Fruit fly (Drosophila melanogaster): Measurements from ENCODE around the gene ckd.

Gene ckd

DNA sequence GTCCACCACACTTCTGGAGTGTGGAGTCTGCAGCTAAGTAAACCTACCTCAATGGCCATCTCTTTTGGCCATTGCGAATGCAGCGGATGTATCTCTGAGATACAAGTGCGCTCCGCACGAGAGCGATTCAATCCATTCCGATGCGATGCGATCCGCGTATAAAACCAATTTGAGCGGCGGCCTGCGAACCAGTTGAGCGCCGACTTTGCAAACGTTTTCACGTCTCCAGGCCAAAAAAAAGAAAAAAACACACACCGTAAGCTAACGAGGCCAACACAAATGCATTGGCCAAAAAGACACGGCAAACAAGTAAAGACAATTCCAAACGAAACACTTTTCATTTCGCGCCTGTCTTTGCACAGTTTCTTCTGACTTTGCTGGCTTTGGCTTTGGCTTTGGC, at the start of gene ckd:
Gene ckd (plus strand): TSS at position 189 of the 400 bp plus-strand sequence.
- TF ChIP-seq achi (GFP tag; optimal IDR thresholded peaks at IDR 0.05) (no peak), salr (GFP tag; optimal IDR thresholded peaks at IDR 0.05) (no peak), CG9139 (GFP tag; optimal IDR thresholded peaks at IDR 0.05) (no peak), pdm3 (GFP tag; optimal IDR thresholded peaks at IDR 0.05) (no peak), ss (GFP tag; optimal IDR thresholded peaks at IDR 0.05) (peak in 1 of 2 experiments; percentile 14), CG11294 (GFP tag; IDR thresholded peaks at IDR 0.05) (no peak), CG6163 (GFP tag; IDR thresholded peaks at IDR 0.05) (no peak), fd85E (GFP tag; optimal IDR thresholded peaks at IDR 0.05) (no peak), acj6 (GFP tag; optimal IDR thresholded peaks at IDR 0.05) (no peak), CG6854 (GFP tag; optimal IDR thresholded peaks at IDR 0.05) (peak; percentile 54), eg (GFP tag; IDR thresholded peaks at IDR 0.05) (0 out of 3 replicates have a peak, but pooled peaks have one; percentile 7), Ets21C (GFP tag; optimal IDR thresholded peaks at IDR 0.05) (no peak), CG10631 (GFP tag; optimal IDR thresholded peaks at IDR 0.05) (no peak), CG32006 (GFP tag; optimal IDR thresholded peaks at IDR 0.05) (no peak), Sox15 (GFP tag; optimal IDR thresholded peaks at IDR 0.05) (no peak), Hr38 (GFP tag; optimal IDR thresholded peaks at IDR 0.05) (no peak), net (GFP tag; optimal IDR thresholded peaks at IDR 0.05) (no peak), topi (GFP tag; optimal IDR thresholded peaks at IDR 0.05) (no peak), CG3919 (GFP tag; optimal IDR thresholded peaks at IDR 0.05) (no peak), CG16779 (tag; optimal IDR thresholded peaks at IDR 0.05) (no peak), fd59A (GFP tag; optimal IDR thresholded peaks at IDR 0.05) (no peak), OdsH (GFP tag; optimal IDR thresholded peaks at IDR 0.05) (no peak), svp (GFP tag) (no peak), Eip78C (GFP tag) (peak; percentile 62), spab (GFP tag; optimal IDR thresholded peaks at IDR 0.05) (no peak), CG31627 (GFP tag; optimal IDR thresholded peaks at IDR 0.05) (no peak), Ets96B (tag; optimal IDR thresholded peaks at IDR 0.05) (no peak), fkh (GFP tag; optimal IDR thresholded peaks at IDR 0.05) (no peak), CG11902 (GFP tag; optimal IDR thresholded peaks at IDR 0.05) (no peak), Lpt (GFP tag; optimal IDR thresholded peaks at IDR 0.05) (peak; percentile 6), CG6808 (GFP tag; optimal IDR thresholded peaks at IDR 0.05) (no peak), Hr39 (GFP tag; optimal IDR thresholded peaks at IDR 0.05) (no peak), CG7368 (GFP tag; optimal IDR thresholded peaks at IDR 0.05) (no peak), CG6276 (GFP tag; optimal IDR thresholded peaks at IDR 0.05) (no peak), Sox102F (GFP tag; optimal IDR thresholded peaks at IDR 0.05) (no peak), CG8119 (GFP tag; IDR thresholded peaks at IDR 0.05) (no peak; the same call in 2 of the 3 replicates), CG6792 (GFP tag; optimal IDR thresholded peaks at IDR 0.05) (no peak), CG10669 (GFP tag; optimal IDR thresholded peaks at IDR 0.05) (no peak), CG34406 (GFP tag; optimal IDR thresholded peaks at IDR 0.05) (no peak), cyc (GFP tag; optimal IDR thresholded peaks at IDR 0.05) (no peak), Sox14 (GFP tag; optimal IDR thresholded peaks at IDR 0.05) (no peak), Eip93F (GFP tag; optimal IDR thresholded peaks at IDR 0.05) (no peak), CG4318 (GFP tag; optimal IDR thresholded peaks at IDR 0.05) (no peak), CG1621 (tag; optimal IDR thresholded peaks at IDR 0.05) (no peak), Gug (GFP tag; IDR thresholded peaks at IDR 0.05) (no peak), CG15336 (GFP tag; IDR thresholded peaks at IDR 0.05) (peak; percentile 19; the same call in 1 of the 2 replicates), CG3032 (tag; optimal IDR thresholded peaks at IDR 0.05) (no peak), Met (GFP tag; optimal IDR thresholded peaks at IDR 0.05) (no peak), Blimp-1 (GFP tag; optimal IDR thresholded peaks at IDR 0.05) (peak; percentile 77), lz (GFP tag; optimal IDR thresholded peaks at IDR 0.05) (no peak), dac (GFP tag; optimal IDR thresholded peaks at IDR 0.05) (no peak), Smox (GFP tag; optimal IDR thresholded peaks at IDR 0.05) (no peak), dsx (GFP tag; optimal IDR thresholded peaks at IDR 0.05; ENCODE audit: poor library complexity, severe bottlenecking) (peak; percentile 17)
